Fruit fly (Drosophila melanogaster) whole organism, embryonic: ENCODE data around the gene Mlc2.

Experiments
- CG11247 ChIP-seq: fragments of 200-800 bp; sonication (Bioruptor generic); IDR thresholded peaks from 2 replicates; pipeline ENCODE4 v1.3.6; 2022; ENCODE audit warnings: missing biosample characterization, missing genetic modification characterization
- CG14710 ChIP-seq: fragments of 200-800 bp; sonication (Bioruptor generic); optimal IDR thresholded peaks from 3 replicates; lab custom pipeline; 2019; ENCODE audit warnings: missing biosample characterization, mild to moderate bottlenecking, missing genetic modification characterization, moderate library complexity
- CG2199 ChIP-seq: fragments of 200-800 bp; sonication (Bioruptor generic); IDR thresholded peaks from 3 replicates; pipeline ENCODE4 v1.3.6; 2022; ENCODE audit warnings: missing biosample characterization, missing genetic modification characterization
- CG7357 ChIP-seq: fragments of 200-800 bp; sonication (Bioruptor generic); IDR thresholded peaks from 3 replicates; pipeline ENCODE4 v1.3.6; 2022; ENCODE audit warnings: missing biosample characterization, missing genetic modification characterization
- bbx ChIP-seq: fragments of 200-800 bp; sonication (Bioruptor generic); IDR thresholded peaks from 2 replicates; pipeline ENCODE4 v1.3.6; 2022; ENCODE audit warnings: missing biosample characterization, missing genetic modification characterization; ENCODE audit not compliant: partially characterized antibody
- corto ChIP-seq: fragments of 200-800 bp; sonication (Bioruptor generic); optimal IDR thresholded peaks from 2 replicates; lab custom pipeline; 2016; ENCODE audit warnings: missing biosample characterization, mild to moderate bottlenecking, missing genetic modification characterization, moderate library complexity
- fd96Cb ChIP-seq: fragments of 200-800 bp; sonication (Bioruptor generic); optimal IDR thresholded peaks from 2 replicates; lab custom pipeline; 2018; ENCODE audit warnings: missing biosample characterization, mild to moderate bottlenecking, missing genetic modification characterization, moderate library complexity
- lilli ChIP-seq: fragments of 200-800 bp; sonication (Bioruptor generic); optimal IDR thresholded peaks from 3 replicates; lab custom pipeline; 2016; ENCODE audit warnings: missing biosample characterization, missing genetic modification characterization
- org-1 ChIP-seq: fragments of 200-800 bp; sonication (Bioruptor generic); optimal IDR thresholded peaks from 2 replicates; lab custom pipeline; 2017; ENCODE audit warnings: missing biosample characterization, missing genetic modification characterization
- unc-4 ChIP-seq: fragments of 200-800 bp; sonication (Bioruptor generic); IDR thresholded peaks from 2 replicates; pipeline ENCODE4 v1.3.6; 2022; ENCODE audit warnings: missing biosample characterization, missing genetic modification characterization; ENCODE audit not compliant: partially characterized antibody

dm6 chr3R:30123163-30123562 lies 51.2 kb downstream of the Mlc2 start, which contains the start of gene CG45072:
- TF ChIP-seq corto (GFP tag; lab: Kevin White, UChicago) (no peak), bbx (GFP tag; lab: Robert Waterston, UW) (no peak), CG11247 (GFP tag; lab: Robert Waterston, UW) (no peak), unc-4 (no peak), CG14710 (tag; lab: Kevin White, UChicago) (no peak), CG7357 (GFP tag; lab: Robert Waterston, UW) (no peak), org-1 (GFP tag; lab: Kevin White, UChicago) (no peak), CG2199 (GFP tag; lab: Robert Waterston, UW) (no peak), lilli (no peak), fd96Cb (tag; lab: Kevin White, UChicago) (no peak)
